Worm (Caenorhabditis elegans): ENCODE results near the gene gck-3.

- TF ChIP-seq ceh-19 (GFP tag; optimal IDR thresholded peaks at IDR 0.05) (no peak), ama-1 (optimal IDR thresholded peaks at IDR 0.05) (no peak), fkh-10 (GFP tag; optimal IDR thresholded peaks at IDR 0.05) (no peak), lim-6 (tag; optimal IDR thresholded peaks at IDR 0.05) (no peak), pqm-1 (tag; optimal IDR thresholded peaks at IDR 0.05) (no peak), lin-11 (tag; optimal IDR thresholded peaks at IDR 0.05) (no peak), Y22D7AL.16 (tag; optimal IDR thresholded peaks at IDR 0.05) (no peak), rnt-1 (tag; optimal IDR thresholded peaks at IDR 0.05) (no peak), odd-2 (tag; optimal IDR thresholded peaks at IDR 0.05) (no peak), ceh-45 (GFP tag; IDR thresholded peaks at IDR 0.05) (no peak), elt-2 (tag; optimal IDR thresholded peaks at IDR 0.05) (no peak), ceh-14 (tag; optimal IDR thresholded peaks at IDR 0.05) (no peak)
These were observed 34.9 kb downstream of the gck-3 start for ce11 chrV:17931795-17932194.

All from whole organism, late embryonic.